Fruit fly (Drosophila melanogaster): Measurements from ENCODE around the gene CG2975.

Gene CG2975

DNA sequence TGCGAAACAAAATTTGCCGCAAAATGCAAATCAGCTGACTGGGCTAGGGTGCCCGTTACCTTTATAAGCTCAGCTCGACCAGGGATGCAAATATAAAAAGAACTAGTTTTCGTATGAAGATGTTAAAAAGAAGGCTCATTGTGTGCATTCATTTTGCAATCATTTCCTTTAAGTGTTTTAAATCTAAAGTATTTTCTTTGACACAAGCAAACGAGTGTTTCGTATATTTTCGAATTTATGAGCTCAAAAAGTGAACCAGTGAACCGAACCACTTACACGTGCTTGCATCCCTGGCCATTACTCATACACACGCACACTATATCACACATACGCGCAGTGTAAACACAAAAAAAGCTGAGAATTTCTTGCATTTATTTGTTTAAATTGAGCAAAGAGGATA, 38.3 kb downstream of the CG2975 start, which contains the start of the genes Prx6a and Sbat (continued):
- TF ChIP-seq slbo (GFP tag; IDR thresholded peaks at IDR 0.05) (peak; percentile 79), gfzf (GFP tag; optimal IDR thresholded peaks at IDR 0.05) (peak; percentile 11), Xbp1 (GFP tag; optimal IDR thresholded peaks at IDR 0.05) (peak; percentile 79), Blimp-1 (GFP tag; optimal IDR thresholded peaks at IDR 0.05) (peak; percentile 58), CG1233 (GFP tag; optimal IDR thresholded peaks at IDR 0.05) (peak; percentile 72), CG17328 (GFP tag; IDR thresholded peaks at IDR 0.05) (peak; percentile 36; the same call in 1 of the 2 replicates), Trl (optimal IDR thresholded peaks at IDR 0.05) (no peak), Trl (GFP tag; optimal IDR thresholded peaks at IDR 0.05) (peak; percentile 83), CG4360 (GFP tag; IDR thresholded peaks at IDR 0.05) (no peak), yki (optimal IDR thresholded peaks at IDR 0.05) (peak; percentile 7), CG3065 (GFP tag; optimal IDR thresholded peaks at IDR 0.05) (no peak), CG17359 (tag; optimal IDR thresholded peaks at IDR 0.05) (peak; percentile 72), D19B (GFP tag; optimal IDR thresholded peaks at IDR 0.05) (peak; percentile 47), ro (GFP tag; IDR thresholded peaks at IDR 0.05) (0 out of 2 replicates have a peak, but pooled peaks have one; percentile 6), repo (GFP tag; optimal IDR thresholded peaks at IDR 0.05) (peak; percentile 27), GATAe (GFP tag; conservative IDR thresholded peaks at IDR 0.05) (no peak; the same call in 1 of the 2 replicates), stc (GFP tag; IDR thresholded peaks at IDR 0.05) (peak; percentile 45; the same call in 1 of the 2 replicates), CG17385 (GFP tag; optimal IDR thresholded peaks at IDR 0.05) (peak; percentile 53), Meics (GFP tag; optimal IDR thresholded peaks at IDR 0.05) (peak; percentile 68), HLH54F (GFP tag; optimal IDR thresholded peaks at IDR 0.05) (peak; percentile 73), CG12744 (GFP tag; optimal IDR thresholded peaks at IDR 0.05) (peak; percentile 57), CG11085 (GFP tag; IDR thresholded peaks at IDR 0.05) (peak; percentile 59), lov (optimal IDR thresholded peaks at IDR 0.05) (no peak), lov (GFP tag; IDR thresholded peaks at IDR 0.05) (no peak), nerfin-1 (tag; optimal IDR thresholded peaks at IDR 0.05) (peak; percentile 68), Usf (GFP tag; optimal IDR thresholded peaks at IDR 0.05) (peak; percentile 52), onecut (GFP tag; IDR thresholded peaks at IDR 0.05) (peak; percentile 21; the same call in 1 of the 2 replicates), dysf (GFP tag; IDR thresholded peaks at IDR 0.05) (peak; percentile 74), CG6791 (GFP tag; IDR thresholded peaks at IDR 0.05; ENCODE audit: partially characterized antibody) (no peak), CG32772 (GFP tag; IDR thresholded peaks at IDR 0.05) (peak; percentile 36; the same call in 1 of the 2 replicates), mld (GFP tag; IDR thresholded peaks at IDR 0.05; ENCODE audit: partially characterized antibody) (no peak), CG17186 (GFP tag; optimal IDR thresholded peaks at IDR 0.05) (peak; percentile 23), CG4282 (GFP tag; optimal IDR thresholded peaks at IDR 0.05) (peak; percentile 36), Optix (GFP tag; IDR thresholded peaks at IDR 0.05) (peak; percentile 53; the same call in 2 of the 3 replicates), cg (GFP tag; optimal IDR thresholded peaks at IDR 0.05) (peak; percentile 95), Fer3 (tag; optimal IDR thresholded peaks at IDR 0.05) (peak; percentile 75), CG17802 (tag; optimal IDR thresholded peaks at IDR 0.05) (peak; percentile 5), CG1647 (GFP tag; optimal IDR thresholded peaks at IDR 0.05) (no peak), CG10543 (GFP tag; optimal IDR thresholded peaks at IDR 0.05) (peak; percentile 80), CG6689 (GFP tag; IDR thresholded peaks at IDR 0.05) (peak; percentile 69; the same call in 1 of the 2 replicates), hth (optimal IDR thresholded peaks at IDR 0.05) (no peak), CG6272 (GFP tag; IDR thresholded peaks at IDR 0.05) (peak; percentile 56), CG9215 (GFP tag; IDR thresholded peaks at IDR 0.05) (peak; percentile 79), CG30431 (GFP tag; optimal IDR thresholded peaks at IDR 0.05) (peak; percentile 44), HLH4C (GFP tag; IDR thresholded peaks at IDR 0.05; ENCODE audit: partially characterized antibody) (no peak), CG7987 (GFP tag; optimal IDR thresholded peaks at IDR 0.05) (peak; percentile 39), zen (tag; optimal IDR thresholded peaks at IDR 0.05) (peak; percentile 72), sqz (GFP tag; optimal IDR thresholded peaks at IDR 0.05) (peak; percentile 29), sna (GFP tag; IDR thresholded peaks at IDR 0.05; ENCODE audit: partially characterized antibody) (no peak), dmrt99B (tag; optimal IDR thresholded peaks at IDR 0.05) (peak; percentile 50), so (GFP tag; IDR thresholded peaks at IDR 0.05) (no peak), CkIIα-i1 (GFP tag; IDR thresholded peaks at IDR 0.05) (no peak)

Data from whole organism, embryonic.